Worm (Caenorhabditis elegans) whole organism, young adult: ENCODE data around the gene srx-125.

Experiments used
- B0035.1 ChIP-seq: sonication (generic microtip); optimal IDR thresholded peaks from 2 replicates; lab custom pipeline; 2016; ENCODE audit warnings: missing genetic modification characterization, mild to moderate bottlenecking, missing compliant biosample characterization, missing genotype, missing genetic modification reagents
- B0336.3 ChIP-seq: fragments of 200-800 bp; sonication (Bioruptor generic); IDR thresholded peaks from 2 replicates; pipeline ENCODE4 v1.3.6; 2022; ENCODE audit warnings: missing genetic modification characterization, missing compliant biosample characterization
- F10E7.11 ChIP-seq: sonication (generic microtip); optimal IDR thresholded peaks from 2 replicates; lab custom pipeline; 2017; ENCODE audit warnings: mild to moderate bottlenecking, missing genetic modification characterization, moderate library complexity, missing compliant biosample characterization
- F22D6.2 ChIP-seq: sonication (generic microtip); optimal IDR thresholded peaks from 2 replicates; lab custom pipeline; 2016; ENCODE audit warnings: mild to moderate bottlenecking, missing genetic modification characterization, missing compliant biosample characterization
- F33H1.4 ChIP-seq: fragments of 200-800 bp; sonication (Bioruptor generic); IDR thresholded peaks from 2 replicates; pipeline ENCODE4 v1.3.6; 2022; ENCODE audit warnings: missing genetic modification reagents, missing genetic modification characterization, missing compliant biosample characterization
- F55B11.4 ChIP-seq: sonication (generic microtip); optimal IDR thresholded peaks from 2 replicates; lab custom pipeline; 2016; ENCODE audit warnings: missing compliant biosample characterization, missing genetic modification characterization, borderline replicate concordance; ENCODE audit not compliant: insufficient read depth
- F57A8.1 ChIP-seq: fragments of 200-800 bp; sonication (Bioruptor generic); optimal IDR thresholded peaks from 2 replicates; lab custom pipeline; 2018; ENCODE audit warnings: mild to moderate bottlenecking, missing genetic modification characterization, moderate library complexity, missing compliant biosample characterization
- F57C9.4 ChIP-seq: sonication (generic microtip); optimal IDR thresholded peaks from 2 replicates; lab custom pipeline; 2017; ENCODE audit warnings: mild to moderate bottlenecking, missing genetic modification characterization, missing compliant biosample characterization
- K11D2.4 ChIP-seq: fragments of 200-800 bp; sonication (Bioruptor generic); IDR thresholded peaks from 2 replicates; pipeline ENCODE4 v1.3.6; 2022; ENCODE audit warnings: missing genetic modification reagents, missing genetic modification characterization, missing compliant biosample characterization
- Y53G8AR.9 ChIP-seq: fragments of 200-800 bp; sonication (Bioruptor generic); conservative IDR thresholded peaks from 2 replicates; pipeline ENCODE4 v1.3.6; 2022; ENCODE audit warnings: missing genetic modification reagents, missing genetic modification characterization, missing compliant biosample characterization
- Y56A3A.18 ChIP-seq: fragments of 200-800 bp; sonication (Bioruptor generic); IDR thresholded peaks from 2 replicates; pipeline ENCODE4 v1.3.6; 2022; ENCODE audit warnings: missing genetic modification reagents, missing genetic modification characterization, missing compliant biosample characterization
- ZK185.1 ChIP-seq: sonication (generic microtip); optimal IDR thresholded peaks from 2 replicates; lab custom pipeline; 2016; ENCODE audit warnings: mild to moderate bottlenecking, missing genetic modification characterization, missing compliant biosample characterization; ENCODE audit not compliant: poor library complexity, severe bottlenecking
- aptf-2 ChIP-seq: fragments of 200-800 bp; sonication (Bioruptor generic); conservative IDR thresholded peaks from 2 replicates; pipeline ENCODE4 v1.3.6; 2022; ENCODE audit warnings: missing genetic modification reagents, missing genetic modification characterization, missing compliant biosample characterization
- atf-7 ChIP-seq: sonication (generic microtip); optimal IDR thresholded peaks from 2 replicates; lab custom pipeline; 2017; ENCODE audit warnings: mild to moderate bottlenecking, missing genetic modification characterization, missing compliant biosample characterization
- athp-1 ChIP-seq: sonication (generic microtip); optimal IDR thresholded peaks from 2 replicates; lab custom pipeline; 2017; ENCODE audit warnings: mild to moderate bottlenecking, missing genetic modification characterization, missing compliant biosample characterization
- attf-3 ChIP-seq: fragments of 200-800 bp; sonication (Bioruptor generic); conservative IDR thresholded peaks from 2 replicates; pipeline ENCODE4 v1.3.6; 2022; ENCODE audit warnings: missing genetic modification reagents, missing genetic modification characterization, missing compliant biosample characterization
- attf-5 ChIP-seq: fragments of 200-800 bp; sonication (Bioruptor generic); optimal IDR thresholded peaks from 2 replicates; lab custom pipeline; 2018; ENCODE audit warnings: mild to moderate bottlenecking, missing genetic modification characterization, missing compliant biosample characterization
- attf-6 ChIP-seq: fragments of 200-800 bp; sonication (Bioruptor generic); IDR thresholded peaks from 2 replicates; pipeline ENCODE4 v1.3.6; 2022; ENCODE audit warnings: missing genetic modification reagents, missing genetic modification characterization, missing compliant biosample characterization
- ceh-100 ChIP-seq: fragments of 200-800 bp; sonication (Bioruptor generic); IDR thresholded peaks from 2 replicates; pipeline ENCODE4 v1.3.6; 2022; ENCODE audit warnings: missing genetic modification reagents, missing genetic modification characterization, missing compliant biosample characterization
- ceh-27 ChIP-seq: fragments of 200-800 bp; sonication (Bioruptor generic); optimal IDR thresholded peaks from 2 replicates; lab custom pipeline; 2018; ENCODE audit warnings: mild to moderate bottlenecking, missing genetic modification characterization, moderate library complexity, missing compliant biosample characterization
- efl-1 ChIP-seq: fragments of 150-350 bp; optimal IDR thresholded peaks from 2 replicates; lab custom pipeline; 2014; ENCODE audit warnings: missing biosample characterization, missing genetic modification reagents, missing genetic modification characterization
- fkh-3 ChIP-seq: sonication (generic microtip); optimal IDR thresholded peaks from 2 replicates; lab custom pipeline; 2016; ENCODE audit warnings: mild to moderate bottlenecking, missing genetic modification characterization, missing compliant biosample characterization
- him-1 ChIP-seq: sonication (generic microtip); optimal IDR thresholded peaks from 2 replicates; lab custom pipeline; 2016; ENCODE audit warnings: missing genotype, missing genetic modification reagents, missing genetic modification characterization, missing compliant biosample characterization
- hmg-1.2 ChIP-seq: fragments of 200-800 bp; sonication (Bioruptor generic); IDR thresholded peaks from 2 replicates; pipeline ENCODE4 v1.3.6; 2022; ENCODE audit warnings: missing genetic modification reagents, missing genetic modification characterization, missing compliant biosample characterization
- hsf-1 ChIP-seq: fragments of 200-800 bp; sonication (Bioruptor generic); IDR thresholded peaks from 2 replicates; pipeline ENCODE4 v1.3.6; 2022; ENCODE audit warnings: missing genetic modification reagents, missing genetic modification characterization, missing compliant biosample characterization
- lin-40 ChIP-seq: sonication (generic microtip); optimal IDR thresholded peaks from 2 replicates; lab custom pipeline; 2016; ENCODE audit warnings: missing genetic modification characterization, mild to moderate bottlenecking, missing compliant biosample characterization, missing genotype, missing genetic modification reagents
- lin-54 ChIP-seq: fragments of 200-800 bp; sonication (Bioruptor generic); optimal IDR thresholded peaks from 2 replicates; lab custom pipeline; 2018; ENCODE audit warnings: mild to moderate bottlenecking, missing genetic modification characterization, missing compliant biosample characterization
- lir-1 ChIP-seq: fragments of 200-800 bp; sonication (Bioruptor generic); conservative IDR thresholded peaks from 2 replicates; pipeline ENCODE4 v1.3.6; 2022; ENCODE audit warnings: missing genetic modification reagents, missing genetic modification characterization, missing compliant biosample characterization
- madf-3 ChIP-seq: fragments of 200-800 bp; sonication (Bioruptor generic); IDR thresholded peaks from 2 replicates; pipeline ENCODE4 v1.3.6; 2022; ENCODE audit warnings: missing genetic modification reagents, missing genetic modification characterization, missing compliant biosample characterization
- madf-6 ChIP-seq: fragments of 200-800 bp; sonication (Bioruptor generic); IDR thresholded peaks from 2 replicates; pipeline ENCODE4 v1.3.6; 2022; ENCODE audit warnings: missing genetic modification reagents, missing genetic modification characterization, missing compliant biosample characterization
- nfyb-1 ChIP-seq: fragments of 200-800 bp; sonication (Bioruptor generic); IDR thresholded peaks from 2 replicates; pipeline ENCODE4 v1.3.6; 2022; ENCODE audit warnings: missing genetic modification reagents, missing genetic modification characterization, missing compliant biosample characterization
- nhr-120 ChIP-seq: fragments of 200-800 bp; sonication (Bioruptor generic); IDR thresholded peaks from 2 replicates; pipeline ENCODE4 v1.3.6; 2022; ENCODE audit warnings: missing genetic modification characterization, missing compliant biosample characterization
- nhr-179 ChIP-seq: sonication (generic microtip); optimal IDR thresholded peaks from 2 replicates; lab custom pipeline; 2016; ENCODE audit warnings: mild to moderate bottlenecking, missing genetic modification characterization, missing compliant biosample characterization
- nhr-80 ChIP-seq: sonication (generic microtip); optimal IDR thresholded peaks from 2 replicates; lab custom pipeline; 2016; ENCODE audit warnings: missing genetic modification characterization, missing compliant biosample characterization
- pha-4 ChIP-seq: fragments of 150-350 bp; sonication (generic microtip); optimal IDR thresholded peaks from 2 replicates; lab custom pipeline; 2014; ENCODE audit warnings: missing biosample characterization, missing genetic modification reagents, missing genetic modification characterization
- rcor-1 ChIP-seq: fragments of 200-800 bp; sonication (Bioruptor generic); IDR thresholded peaks from 2 replicates; pipeline ENCODE4 v1.3.6; 2022; ENCODE audit warnings: missing genetic modification reagents, missing genetic modification characterization, missing compliant biosample characterization
- rec-8 ChIP-seq, 2 experiments: sonication (generic microtip); optimal IDR thresholded peaks; 2 replicates each; lab custom pipeline; 2016; ENCODE audit warnings: mild to moderate bottlenecking in 2 of 2, missing genetic modification characterization in 2 of 2, missing genetic modification reagents in 2 of 2, missing genotype in 2 of 2, missing biosample characterization in 1 of 2, missing compliant biosample characterization in 1 of 2, moderate library complexity in 1 of 2
- rpc-1 ChIP-seq, 2 experiments: fragments of 150-350 bp in 1 of 2; sonication (generic microtip) in 1 of 2; optimal IDR thresholded peaks; 2 replicates each; lab custom pipeline; 2014 to 2018; ENCODE audit warnings: missing biosample characterization in 1 of 2, missing genetic modification characterization in 1 of 2, missing genetic modification reagents in 1 of 2, missing genotype in 1 of 2
- sea-2 ChIP-seq: fragments of 200-800 bp; sonication (Bioruptor generic); IDR thresholded peaks from 2 replicates; pipeline ENCODE4 v1.3.6; 2022; ENCODE audit warnings: missing genetic modification characterization, missing compliant biosample characterization
- snpc-3.4 ChIP-seq: sonication (generic microtip); optimal IDR thresholded peaks from 2 replicates; lab custom pipeline; 2017; ENCODE audit warnings: missing genetic modification characterization, mild to moderate bottlenecking, missing compliant biosample characterization, antibody characterized with exemption, moderate library complexity, missing genotype, missing genetic modification reagents
- tbp1 ChIP-seq: fragments of 200-800 bp; sonication (Bioruptor generic); optimal IDR thresholded peaks from 2 replicates; lab custom pipeline; 2018; ENCODE audit warnings: mild to moderate bottlenecking, missing genetic modification characterization, missing compliant biosample characterization
- unc-130 ChIP-seq: sonication (generic microtip); optimal IDR thresholded peaks from 2 replicates; lab custom pipeline; 2016; ENCODE audit warnings: missing genetic modification reagents, missing genetic modification characterization, missing compliant biosample characterization
- zfh-2 ChIP-seq: fragments of 200-800 bp; sonication (Bioruptor generic); conservative IDR thresholded peaks from 2 replicates; pipeline ENCODE4 v1.3.6; 2022; ENCODE audit warnings: missing genetic modification reagents, missing genetic modification characterization, missing compliant biosample characterization
- ztf-18 ChIP-seq: sonication (generic microtip); optimal IDR thresholded peaks from 2 replicates; lab custom pipeline; 2016; ENCODE audit warnings: missing genotype, mild to moderate bottlenecking, missing genetic modification characterization, missing compliant biosample characterization
- ztf-25 ChIP-seq: fragments of 200-800 bp; sonication (Bioruptor generic); IDR thresholded peaks from 2 replicates; pipeline ENCODE4 v1.3.6; 2022; ENCODE audit warnings: missing genetic modification reagents, missing genetic modification characterization, missing compliant biosample characterization
- ztf-28 ChIP-seq: fragments of 200-800 bp; sonication (Bioruptor generic); IDR thresholded peaks from 2 replicates; pipeline ENCODE4 v1.3.6; 2022; ENCODE audit warnings: missing genetic modification reagents, missing genetic modification characterization, missing compliant biosample characterization

The srx-125 gene

DNA sequence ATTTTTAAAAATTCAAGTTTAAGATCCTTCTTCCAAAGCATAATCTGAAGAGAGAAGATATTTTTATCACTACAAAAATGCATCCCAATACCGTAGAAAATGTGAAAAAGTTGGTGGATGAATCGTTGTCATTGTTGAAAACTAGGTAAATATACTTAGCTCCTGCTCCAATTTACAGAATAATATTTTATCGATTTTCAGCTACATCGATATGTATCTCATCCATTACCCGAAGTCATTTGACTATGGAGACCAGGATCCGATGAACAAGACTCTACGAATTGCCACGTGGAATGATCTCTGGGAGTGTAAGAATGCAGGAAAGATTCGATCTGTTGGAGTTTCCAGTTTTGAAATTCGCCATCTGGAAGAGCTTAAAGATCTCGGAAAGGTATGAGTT lies 41.3 kb downstream of the srx-125 start:
- TF ChIP-seq attf-3 (GFP tag; lab: Robert Waterston, UW) (0 out of 2 replicates have a peak, but pooled peaks have one; percentile 6), Y53G8AR.9 (GFP tag; lab: Robert Waterston, UW) (0 out of 2 replicates have a peak, but pooled peaks have one; percentile 46), K11D2.4 (GFP tag; lab: Robert Waterston, UW) (no peak), madf-6 (GFP tag; lab: Robert Waterston, UW) (no peak)

DNA sequence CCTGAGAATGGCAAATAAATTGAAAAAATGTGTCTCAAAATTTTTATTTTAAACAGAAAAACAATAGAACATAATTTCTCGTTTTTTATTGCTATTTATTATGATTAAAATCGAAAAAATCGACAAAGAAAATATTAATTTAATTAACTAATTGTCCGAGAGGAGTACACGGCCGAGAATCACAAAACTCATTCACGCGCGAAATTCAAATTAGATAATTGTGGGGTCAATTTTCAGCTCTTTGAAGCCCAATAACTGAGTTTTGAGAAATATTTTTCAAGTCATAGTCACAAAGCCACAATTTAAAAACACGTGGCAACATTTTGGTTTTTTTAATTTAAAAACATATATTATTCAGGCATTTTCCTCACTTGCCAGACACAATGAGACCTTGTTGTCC lies 42.0 kb downstream of the srx-125 start:
- TF ChIP-seq ceh-100 (GFP tag; lab: Robert Waterston, UW) = no peak; the same call in 1 of the 2 replicates
- no peak for TF ChIP-seq attf-5 (GFP tag; lab: Kevin White, UChicago)
- no peak for TF ChIP-seq ztf-18
- no peak for TF ChIP-seq snpc-3.4 (tag; lab: Kevin White, UChicago)
- no peak for TF ChIP-seq madf-3
- no peak for TF ChIP-seq pha-4 (tag; lab: Kevin White, UChicago)
- peak; percentile 83 for TF ChIP-seq lin-54 (GFP tag; lab: Kevin White, UChicago)
- TF ChIP-seq nhr-120 (GFP tag; lab: Robert Waterston, UW) = no peak
- TF ChIP-seq Y56A3A.18 (GFP tag; lab: Robert Waterston, UW) = no peak
- no peak for TF ChIP-seq rec-8 (tag; optimal IDR thresholded peaks at IDR 0.05; lab: Kevin White, UChicago)
- TF ChIP-seq athp-1 (tag; lab: Kevin White, UChicago) = no peak
- TF ChIP-seq lir-1 = no peak
- no peak for TF ChIP-seq fkh-3 (tag; lab: Kevin White, UChicago)
- TF ChIP-seq nhr-80 = no peak
- no peak for TF ChIP-seq Y53G8AR.9 (GFP tag; lab: Robert Waterston, UW)
- peak; percentile 5 for TF ChIP-seq unc-130 (GFP tag; lab: Kevin White, UChicago)
- no peak for TF ChIP-seq F57A8.1
- TF ChIP-seq him-1 (tag; lab: Kevin White, UChicago) = no peak
- peak; percentile 48 for TF ChIP-seq efl-1 (GFP tag; lab: Kevin White, UChicago)
- TF ChIP-seq ztf-25 (GFP tag; lab: Robert Waterston, UW) = no peak
- TF ChIP-seq hmg-1.2 = no peak
- TF ChIP-seq B0336.3 (GFP tag; lab: Robert Waterston, UW) = no peak
- no peak for TF ChIP-seq F33H1.4
- TF ChIP-seq ceh-27 (GFP tag; lab: Kevin White, UChicago) = no peak
- TF ChIP-seq rcor-1 = no peak
- no peak for TF ChIP-seq F10E7.11 (tag; lab: Kevin White, UChicago)
- TF ChIP-seq nhr-179 = no peak
- TF ChIP-seq nfyb-1 (GFP tag; lab: Robert Waterston, UW) = no peak
- no peak for TF ChIP-seq F22D6.2 (tag; lab: Kevin White, UChicago)
- TF ChIP-seq hsf-1 (GFP tag; lab: Robert Waterston, UW) = no peak
- TF ChIP-seq F55B11.4 (tag; lab: Kevin White, UChicago) = no peak
- TF ChIP-seq ZK185.1 (tag; lab: Kevin White, UChicago) = peak; percentile 9
- TF ChIP-seq F57C9.4 (tag; lab: Kevin White, UChicago) = no peak
- no peak for TF ChIP-seq sea-2
- TF ChIP-seq B0035.1 = no peak
- no peak for TF ChIP-seq lin-40 (tag; lab: Kevin White, UChicago)
- TF ChIP-seq ztf-28 = 0 out of 2 replicates have a peak, but pooled peaks have one; percentile 11
- no peak for TF ChIP-seq atf-7 (tag; lab: Kevin White, UChicago)
- TF ChIP-seq attf-6 = no peak
- TF ChIP-seq aptf-2 (GFP tag; lab: Robert Waterston, UW) = 0 out of 2 replicates have a peak, but pooled peaks have one; percentile 23
- no peak for TF ChIP-seq zfh-2
- no peak for TF ChIP-seq rpc-1 (optimal IDR thresholded peaks at IDR 0.05; lab: Kevin White, UChicago)
- no peak for TF ChIP-seq rpc-1 (tag; optimal IDR thresholded peaks at IDR 0.05; lab: Kevin White, UChicago)
- TF ChIP-seq tbp1 (GFP tag; lab: Kevin White, UChicago) = no peak
- 0 out of 2 replicates have a peak, but pooled peaks have one; percentile 13 for TF ChIP-seq attf-3 (GFP tag; lab: Robert Waterston, UW)
